Worm (Caenorhabditis elegans): ENCODE results near the gene acbp-8.

The acbp-8 gene

ce11 chrIII:2632819-2633398 is 4.1 kb downstream of the acbp-8 start:
- TF ChIP-seq elt-4 (tag; optimal IDR thresholded peaks at IDR 0.05): no peak
- TF ChIP-seq ceh-6 (GFP tag; optimal IDR thresholded peaks at IDR 0.05): no peak
- no peak for TF ChIP-seq sox-2 (GFP tag; IDR thresholded peaks at IDR 0.05)
- TF ChIP-seq fkh-10 (GFP tag; optimal IDR thresholded peaks at IDR 0.05): no peak
- TF ChIP-seq ceh-34 (tag; optimal IDR thresholded peaks at IDR 0.05): no peak

ce11 chrIII:2634577-2634976 is 5.8 kb downstream of the acbp-8 start:
- TF ChIP-seq tbx-7 (tag; optimal IDR thresholded peaks at IDR 0.05) (no peak), mec-3 (tag; optimal IDR thresholded peaks at IDR 0.05; ENCODE audit: borderline replicate concordance) (no peak), sox-2 (GFP tag; IDR thresholded peaks at IDR 0.05) (no peak), pat-9 (tag; optimal IDR thresholded peaks at IDR 0.05) (no peak), fax-1 (tag; optimal IDR thresholded peaks at IDR 0.05) (no peak), hlh-8 (tag; optimal IDR thresholded peaks at IDR 0.05) (no peak), ceh-14 (tag; optimal IDR thresholded peaks at IDR 0.05) (no peak)

- TF ChIP-seq unc-3 (GFP tag; conservative IDR thresholded peaks at IDR 0.05) (no peak), unc-3 (tag; optimal IDR thresholded peaks at IDR 0.05) (no peak), C38D4.7 (GFP tag; optimal IDR thresholded peaks at IDR 0.05) (peak; percentile 15)
Observed at ce11 chrIII:2636137-2636536, 7.3 kb downstream of the acbp-8 start, which contains the start of gene zmp-2. TSS of gene zmp-2 (plus strand) at chrIII:2636383.

- TF ChIP-seq dve-1 (tag; optimal IDR thresholded peaks at IDR 0.05): peak; percentile 75
- TF ChIP-seq ceh-31 (tag; optimal IDR thresholded peaks at IDR 0.05): no peak
Observed at ce11 chrIII:2641659-2642058, 12.8 kb downstream of the acbp-8 start.

- TF ChIP-seq nhr-232 (tag; optimal IDR thresholded peaks at IDR 0.05) (no peak), dve-1 (tag; optimal IDR thresholded peaks at IDR 0.05) (peak; percentile 52)
Observed at ce11 chrIII:2647194-2647925, 18.5 kb downstream of the acbp-8 start.

ce11 chrIII:2651519-2651918 is 22.7 kb downstream of the acbp-8 start:
- TF ChIP-seq unc-3 (GFP tag; conservative IDR thresholded peaks at IDR 0.05) (no peak), unc-3 (tag; optimal IDR thresholded peaks at IDR 0.05) (no peak), F13H6.1 (tag; optimal IDR thresholded peaks at IDR 0.05) (no peak), elt-2 (tag; optimal IDR thresholded peaks at IDR 0.05) (no peak), T23F11.4 (GFP tag; optimal IDR thresholded peaks at IDR 0.05) (no peak), ceh-31 (tag; optimal IDR thresholded peaks at IDR 0.05) (no peak), sox-2 (GFP tag; IDR thresholded peaks at IDR 0.05) (no peak), ceh-24 (tag; optimal IDR thresholded peaks at IDR 0.05) (no peak), ets-4 (tag; optimal IDR thresholded peaks at IDR 0.05) (no peak), che-1 (tag; optimal IDR thresholded peaks at IDR 0.05) (no peak)

- TF ChIP-seq elt-2 (tag; optimal IDR thresholded peaks at IDR 0.05): peak; percentile 86
- no peak for TF ChIP-seq ets-4 (tag; optimal IDR thresholded peaks at IDR 0.05)
Observed at ce11 chrIII:2652704-2653566, 24.1 kb downstream of the acbp-8 start.

- no peak for TF ChIP-seq syd-9 (tag; optimal IDR thresholded peaks at IDR 0.05)
Observed at ce11 chrIII:2656168-2656567, 27.4 kb downstream of the acbp-8 start.
